Fruit fly (Drosophila melanogaster) S2 (cell line): Measurements from ENCODE around the gene fred.

Experiments used
- CG8478 ChIP-seq: fragments of >200 bp; optimal IDR thresholded peaks from 2 replicates; lab custom pipeline; 2018
- CTCF ChIP-seq, 2 experiments: fragments of >200 bp; optimal IDR thresholded peaks; 2 replicates each; lab custom pipeline; 2018

Gene fred

DNA sequence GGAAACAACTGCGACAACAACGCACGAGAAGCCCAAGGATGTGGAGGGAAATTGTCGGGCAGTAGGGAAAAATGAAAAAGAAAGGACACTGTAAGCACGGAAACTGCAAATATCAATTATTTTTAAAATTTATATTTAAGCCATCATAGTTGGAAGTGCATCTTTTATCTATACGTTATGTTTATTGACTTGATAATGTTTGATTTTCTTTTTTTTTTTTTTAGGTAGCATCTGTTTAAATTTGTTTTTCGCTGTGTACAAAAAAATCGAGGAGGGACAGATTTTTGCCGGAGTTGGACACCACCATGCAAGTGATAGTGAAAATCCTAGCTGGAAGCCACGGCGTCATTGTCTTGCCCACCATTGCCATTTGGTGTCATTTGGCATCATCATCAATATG lies 27.7 kb upstream of the fred start:
- no peak for TF ChIP-seq CG8478 (lab: Kevin White, UChicago)
- no peak for TF ChIP-seq CTCF (optimal IDR thresholded peaks at IDR 0.05; lab: Kevin White, UChicago)

DNA sequence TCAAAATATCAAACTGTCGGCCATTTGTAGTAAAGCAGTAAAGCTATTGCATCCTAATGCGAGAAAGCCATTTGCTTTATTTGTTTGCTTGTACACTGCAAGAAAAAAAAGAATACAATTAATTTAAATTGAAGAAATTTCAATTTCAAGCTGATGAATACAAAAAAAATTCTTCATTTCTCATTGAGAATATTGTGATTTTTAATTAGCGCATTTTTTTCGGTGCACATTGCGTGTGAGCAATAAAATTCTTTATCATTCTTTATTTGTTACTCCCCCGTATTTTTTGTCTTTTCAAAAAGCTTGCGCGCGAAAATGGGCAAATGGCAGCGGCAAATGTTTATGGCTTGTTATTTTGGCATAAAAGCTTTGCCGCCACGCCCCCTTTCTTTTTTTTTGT lies 20.6 kb upstream of the fred start:
- no peak for TF ChIP-seq CTCF (optimal IDR thresholded peaks at IDR 0.05; lab: Kevin White, UChicago)

DNA sequence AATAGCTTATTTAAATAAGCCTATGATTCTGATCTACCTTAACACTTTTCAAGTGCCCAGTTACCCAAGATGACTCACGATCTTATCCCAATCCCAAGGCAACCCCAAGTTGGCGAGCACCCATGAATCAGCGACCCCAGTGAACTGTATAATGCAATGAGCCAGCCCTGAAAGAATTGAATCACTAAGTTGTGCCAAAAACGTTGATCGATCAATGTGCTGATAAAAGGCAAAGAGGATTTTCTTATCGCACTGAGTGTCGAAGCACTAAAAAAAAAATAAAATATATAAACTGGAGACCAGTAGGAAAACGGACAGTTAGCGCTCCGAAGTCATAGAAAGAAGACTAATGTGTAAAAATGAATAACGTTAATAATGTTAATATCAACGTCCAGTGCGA lies 16.8 kb upstream of the fred start, which contains the start of gene CG43774:
TSS of gene CG43774 (plus strand) at position 301 of the 400 bp plus-strand sequence.
- TF ChIP-seq CTCF (optimal IDR thresholded peaks at IDR 0.05; lab: Kevin White, UChicago) (no peak), CG8478 (lab: Kevin White, UChicago) (no peak)

DNA sequence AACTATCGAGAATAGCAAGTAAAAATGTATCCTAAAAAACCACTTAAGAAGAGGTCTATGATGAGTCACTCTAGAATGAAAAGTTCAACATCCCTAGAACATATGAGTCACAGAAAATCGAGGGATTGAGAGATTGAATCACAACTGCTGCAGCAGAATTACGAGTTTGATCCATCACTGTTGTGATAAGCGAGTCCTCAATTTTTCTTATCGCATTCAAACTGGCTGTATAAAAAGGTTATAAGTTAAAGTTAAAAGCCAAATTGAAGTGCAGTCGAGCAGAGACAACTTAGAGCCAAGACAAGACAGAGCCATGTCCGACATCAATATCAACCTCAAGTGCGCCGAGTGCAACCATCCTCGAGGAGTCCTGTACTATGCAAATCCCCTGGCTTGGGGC lies 15.9 kb upstream of the fred start, which contains the start of gene CG43773:
TSS of gene CG43773 (plus strand) at position 301 of the 400 bp plus-strand sequence.
- TF ChIP-seq CG8478 (lab: Kevin White, UChicago) = no peak
- no peak for TF ChIP-seq CTCF (optimal IDR thresholded peaks at IDR 0.05; lab: Kevin White, UChicago)

DNA sequence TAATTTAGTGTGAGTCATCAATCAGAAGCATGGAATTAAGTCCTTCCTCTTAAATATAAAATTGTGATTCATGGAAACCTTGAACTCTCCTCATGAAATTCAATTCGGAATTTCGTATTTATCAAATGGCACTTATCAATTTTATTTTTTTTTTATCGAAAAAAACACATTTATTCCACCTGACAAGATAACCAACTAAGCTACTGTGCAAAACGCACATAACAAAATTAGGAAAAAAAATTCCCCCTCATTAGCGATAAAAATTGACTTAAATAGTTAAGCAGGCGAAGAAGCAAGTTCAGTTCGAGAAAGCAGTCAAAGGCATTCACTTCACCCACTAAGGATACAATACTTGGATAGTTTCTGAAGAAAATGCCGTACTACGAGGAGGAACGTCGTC lies 14.2 kb upstream of the fred start, which contains the start of gene CG15423:
TSS of gene CG15423 (plus strand) at position 301 of the 400 bp plus-strand sequence.
- TF ChIP-seq CTCF (optimal IDR thresholded peaks at IDR 0.05; lab: Kevin White, UChicago) (no peak), CG8478 (lab: Kevin White, UChicago) (no peak)

DNA sequence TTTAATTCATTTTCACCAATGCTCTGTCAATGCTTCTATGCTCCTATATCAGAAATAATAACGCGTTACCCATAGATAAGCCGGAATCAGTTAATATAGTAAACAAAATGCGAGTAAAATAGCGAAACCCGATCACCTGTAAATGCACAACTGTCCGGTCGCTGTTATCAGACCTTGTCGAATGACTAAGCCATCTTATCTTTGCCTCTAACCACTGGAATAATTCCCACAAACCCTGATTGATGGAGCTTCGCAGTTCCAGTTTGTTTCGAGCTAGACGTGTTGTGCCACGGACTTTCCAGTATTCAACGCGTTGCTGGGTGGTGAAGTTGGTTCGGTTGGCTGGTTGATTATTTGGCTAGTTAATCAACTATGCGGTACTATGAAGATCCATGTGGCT lies 13.2 kb upstream of the fred start, which contains the start of gene CG15422:
TSS of gene CG15422 (plus strand) at position 301 of the 400 bp plus-strand sequence.
- TF ChIP-seq CTCF (optimal IDR thresholded peaks at IDR 0.05; lab: Kevin White, UChicago) (no peak), CG8478 (lab: Kevin White, UChicago) (no peak)

DNA sequence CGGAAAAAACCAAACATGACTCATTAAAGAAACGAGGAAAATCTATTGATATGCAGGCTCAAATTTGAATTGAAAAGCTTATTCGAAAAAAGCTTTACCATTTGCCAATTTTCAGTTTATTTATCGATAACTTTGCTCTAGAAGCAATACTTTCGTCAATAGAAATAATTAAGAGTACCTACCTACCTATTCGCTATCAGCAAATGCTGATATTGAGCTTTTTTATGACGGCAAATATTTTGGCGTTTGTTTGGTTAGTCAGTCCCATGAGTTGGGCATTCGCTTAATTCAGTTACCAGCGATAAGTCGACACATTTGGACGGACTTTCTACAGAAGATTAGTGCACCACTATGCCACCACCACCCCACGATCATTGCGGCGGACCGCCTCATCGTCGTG lies 12.3 kb upstream of the fred start, which contains the start of gene CG34176:
TSS of gene CG34176 (plus strand) at position 301 of the 400 bp plus-strand sequence.
- TF ChIP-seq CG8478 (lab: Kevin White, UChicago) (no peak), CTCF (optimal IDR thresholded peaks at IDR 0.05; lab: Kevin White, UChicago) (no peak)

DNA sequence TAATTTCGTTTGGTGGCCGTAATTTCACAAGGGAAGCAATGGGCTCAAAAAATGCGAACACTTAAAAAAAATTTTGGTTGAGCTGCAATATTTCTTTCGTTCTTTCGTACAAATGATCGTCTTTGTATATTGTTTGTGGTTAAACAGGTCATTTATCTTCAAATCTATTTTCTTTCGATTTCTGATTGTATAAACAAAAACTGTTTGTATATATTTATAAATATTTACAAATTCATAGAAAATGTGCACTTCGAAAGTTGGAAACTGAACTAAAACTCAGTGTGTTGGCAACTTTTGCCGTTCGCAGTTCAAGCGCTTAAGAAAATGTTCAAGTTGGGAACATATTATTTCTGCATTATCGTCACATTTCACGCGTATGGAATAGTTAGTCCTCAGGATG lies 8.2 kb upstream of the fred start, which contains the start of gene CG43797:
TSS of gene CG43797 (plus strand) at position 301 of the 400 bp plus-strand sequence.
- no peak for TF ChIP-seq CG8478 (lab: Kevin White, UChicago)
- TF ChIP-seq CTCF (optimal IDR thresholded peaks at IDR 0.05; lab: Kevin White, UChicago) = no peak

DNA sequence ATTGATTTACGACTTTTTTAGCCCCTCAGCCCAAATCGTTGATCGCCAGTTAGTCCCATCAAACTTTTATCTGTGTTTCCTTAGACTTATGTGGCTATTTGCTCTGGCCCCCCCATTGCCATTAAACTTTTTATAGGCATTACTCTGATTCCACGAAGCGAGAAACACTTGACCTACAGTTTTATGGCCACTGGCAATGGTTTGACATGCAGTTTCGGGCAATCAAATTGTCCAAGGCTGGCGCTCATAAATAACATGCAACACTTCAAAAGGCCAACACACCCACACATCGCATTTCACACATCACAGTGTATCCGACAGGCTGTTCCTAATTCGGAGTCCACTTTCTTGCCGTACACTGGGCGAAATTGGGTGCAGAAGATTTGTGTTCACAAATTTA lies 23.2 kb downstream of the fred start:
- TF ChIP-seq CTCF (optimal IDR thresholded peaks at IDR 0.05; lab: Kevin White, UChicago) (no peak), CG8478 (lab: Kevin White, UChicago) (no peak)

DNA sequence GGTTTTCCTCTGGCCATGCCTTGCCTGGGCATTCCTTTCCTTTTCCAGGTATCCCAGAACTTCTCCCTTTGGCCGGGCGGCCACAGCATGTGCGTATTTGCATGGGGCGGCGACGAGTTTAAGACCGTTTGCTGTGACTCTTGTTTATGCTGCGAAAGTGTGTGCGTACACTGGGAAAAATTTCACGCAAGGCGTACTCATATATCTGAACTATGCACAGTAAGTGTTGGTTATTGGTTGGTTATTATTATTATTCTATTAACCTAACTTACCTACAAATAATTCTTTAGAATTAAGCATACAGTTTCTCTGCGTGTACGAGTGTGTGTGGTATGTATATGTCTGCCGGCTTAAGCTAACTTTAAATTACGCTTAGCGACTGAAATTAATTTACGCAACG lies 49.4 kb downstream of the fred start:
- TF ChIP-seq CTCF (optimal IDR thresholded peaks at IDR 0.05; lab: Kevin White, UChicago) (no peak), CG8478 (lab: Kevin White, UChicago) (no peak)

DNA sequence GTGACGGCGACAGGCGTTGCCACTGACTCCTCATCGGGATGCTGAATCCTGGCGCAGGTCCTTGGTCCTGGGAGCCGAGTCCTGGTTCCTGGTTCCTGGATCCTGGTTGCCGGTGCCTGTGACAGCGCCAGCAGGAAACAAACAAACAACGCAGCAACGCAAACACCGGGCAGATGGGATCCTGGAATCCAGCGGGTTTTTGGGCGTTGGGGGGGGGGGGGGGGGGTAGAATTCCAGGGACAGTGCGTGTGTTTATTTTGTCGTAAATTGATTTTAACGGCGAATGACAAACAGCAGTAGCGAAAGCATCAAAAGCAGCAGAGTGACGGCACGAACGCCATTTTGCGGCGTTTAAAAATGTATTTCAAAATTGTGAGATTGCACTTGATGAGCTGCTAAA lies 51.2 kb downstream of the fred start:
- TF ChIP-seq CG8478 (lab: Kevin White, UChicago) (no peak), CTCF (optimal IDR thresholded peaks at IDR 0.05; lab: Kevin White, UChicago) (no peak)

DNA sequence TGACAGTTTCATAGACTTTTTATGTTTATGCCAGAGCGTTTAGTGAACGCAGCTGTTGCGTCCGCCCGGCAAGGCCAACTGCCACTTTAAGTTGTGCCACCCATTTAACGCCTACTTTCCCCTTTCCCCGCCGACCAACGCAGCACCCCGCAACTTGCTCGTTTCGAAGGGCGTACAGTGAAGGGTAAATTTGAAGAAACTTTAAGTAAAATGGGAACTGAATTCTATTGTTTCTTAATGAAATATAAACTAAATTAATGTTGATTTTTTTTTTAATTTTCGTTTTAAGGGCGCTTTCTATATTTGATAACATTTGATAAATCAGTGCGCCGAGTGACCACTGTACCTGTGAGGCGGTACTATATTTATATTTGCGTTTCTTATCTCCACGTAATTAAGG lies 52.7 kb downstream of the fred start:
- TF ChIP-seq CG8478 (lab: Kevin White, UChicago) (no peak), CTCF (optimal IDR thresholded peaks at IDR 0.05; lab: Kevin White, UChicago) (no peak)

DNA sequence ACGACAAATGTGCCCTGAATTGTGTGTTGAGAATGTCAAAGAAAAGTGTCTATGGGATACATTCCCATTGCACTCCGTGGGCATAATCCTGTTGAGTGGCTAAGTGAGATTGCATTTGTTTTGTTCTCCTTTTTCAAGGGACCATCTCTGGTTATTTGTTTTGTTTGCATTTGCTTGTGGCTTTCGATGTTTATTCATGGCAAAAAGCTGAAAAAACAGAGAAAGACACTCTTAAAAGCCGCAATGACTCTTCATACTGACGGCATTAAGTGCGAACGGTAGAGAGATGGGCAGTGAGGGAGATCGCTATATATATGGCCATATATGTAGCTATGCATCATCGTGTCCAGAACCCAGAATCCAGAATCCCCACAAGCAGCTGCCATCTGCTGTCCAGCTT lies 55.8 kb downstream of the fred start:
- TF ChIP-seq CTCF (optimal IDR thresholded peaks at IDR 0.05; lab: Kevin White, UChicago) (no peak), CG8478 (lab: Kevin White, UChicago) (no peak)

DNA sequence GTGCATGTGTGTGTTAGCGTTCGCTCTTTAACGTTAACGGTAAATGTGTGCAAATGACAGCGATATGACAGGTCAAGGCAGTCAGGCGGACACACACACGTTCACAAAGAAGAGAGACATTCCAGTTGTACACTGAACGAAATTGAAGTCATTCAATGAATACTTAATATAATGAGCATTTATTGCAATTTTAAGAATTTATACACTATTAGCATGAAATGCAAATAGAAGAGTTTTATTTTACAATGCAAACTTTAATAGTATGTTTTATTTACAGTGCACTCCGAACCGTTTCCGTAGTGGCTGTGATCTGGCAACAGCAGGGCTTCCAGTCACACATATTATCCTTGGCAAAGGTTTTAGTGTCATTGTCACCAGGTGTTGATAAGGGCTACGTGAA lies 56.5 kb downstream of the fred start:
- no peak for TF ChIP-seq CG8478 (lab: Kevin White, UChicago)
- TF ChIP-seq CTCF (optimal IDR thresholded peaks at IDR 0.05; lab: Kevin White, UChicago) = no peak

DNA sequence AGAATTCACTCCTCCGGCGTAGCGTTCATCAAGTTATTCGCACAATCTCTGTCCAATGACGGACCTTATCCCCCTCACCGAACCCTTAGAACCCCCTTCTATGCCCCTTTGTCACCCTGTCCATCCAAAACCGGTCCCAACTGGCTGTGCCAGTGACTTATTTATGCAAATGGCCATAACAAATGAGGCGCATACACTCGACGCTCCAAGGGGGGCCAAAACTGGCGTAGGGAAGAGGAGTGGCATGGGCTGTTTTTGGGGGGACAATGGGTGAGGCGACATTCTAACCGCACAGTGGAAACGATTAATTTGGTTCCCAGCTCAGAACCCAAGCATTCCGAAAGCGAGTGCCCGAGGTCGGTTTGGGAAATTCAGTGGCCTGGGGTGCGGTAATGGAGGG lies 57.8 kb downstream of the fred start:
- TF ChIP-seq CTCF (optimal IDR thresholded peaks at IDR 0.05; lab: Kevin White, UChicago) (no peak), CG8478 (lab: Kevin White, UChicago) (no peak)

DNA sequence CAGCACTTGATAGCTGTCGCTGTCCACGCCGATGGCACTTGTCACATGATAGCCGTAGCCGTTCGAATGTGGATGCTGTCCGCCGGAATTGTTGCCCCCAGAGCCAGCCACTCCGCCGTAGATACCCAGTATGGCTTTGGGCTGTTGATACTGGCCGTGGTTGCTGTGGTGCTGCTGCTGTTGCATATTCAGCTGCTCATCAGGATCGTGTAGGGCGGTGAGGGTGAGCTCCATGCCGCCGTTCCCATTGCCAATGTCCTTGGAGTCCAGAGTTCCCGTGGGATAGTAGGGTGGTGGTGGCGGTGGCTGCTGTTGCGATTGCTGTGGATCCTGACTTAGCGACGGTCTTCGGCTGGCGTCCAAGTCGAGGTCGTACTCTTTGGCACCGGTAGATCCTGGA lies 74.7 kb downstream of the fred start:
- TF ChIP-seq CG8478 (lab: Kevin White, UChicago) (no peak), CTCF (optimal IDR thresholded peaks at IDR 0.05; lab: Kevin White, UChicago) (no peak)
